Worm (Caenorhabditis elegans) whole organism, early embryonic: ENCODE results near the gene Y43F8C.11.

Source experiments
- aly-1 ChIP-seq: sonication (generic microtip); optimal IDR thresholded peaks from 2 replicates; lab custom pipeline; 2016; ENCODE audit warnings: missing genetic modification characterization, missing compliant biosample characterization
- ama-1 ChIP-seq: fragments of 150-350 bp; optimal IDR thresholded peaks from 2 replicates; lab custom pipeline; 2014
- hmbx-1 ChIP-seq: sonication (generic microtip); optimal IDR thresholded peaks from 2 replicates; lab custom pipeline; 2016; ENCODE audit warnings: mild to moderate bottlenecking, missing genetic modification characterization, missing compliant biosample characterization
- hmg-4 ChIP-seq: fragments of 200-800 bp; sonication (Bioruptor generic); optimal IDR thresholded peaks from 2 replicates; lab custom pipeline; 2018; ENCODE audit warnings: mild to moderate bottlenecking, missing genetic modification characterization, missing compliant biosample characterization
- tbx-37 ChIP-seq: fragments of 200-800 bp; sonication (Bioruptor generic); conservative IDR thresholded peaks from 2 replicates; pipeline ENCODE4 v1.3.6; 2022; ENCODE audit warnings: missing genetic modification reagents, missing genetic modification characterization, missing compliant biosample characterization
- tra-4 ChIP-seq: sonication (generic microtip); optimal IDR thresholded peaks from 2 replicates; lab custom pipeline; 2017; ENCODE audit warnings: missing genetic modification characterization, missing compliant biosample characterization

- TF ChIP-seq ama-1 (no peak), aly-1 (no peak), hmbx-1 (tag; lab: Kevin White, UChicago) (no peak), tra-4 (no peak), tbx-37 (GFP tag; lab: Robert Waterston, UW) (no peak), hmg-4 (GFP tag; lab: Kevin White, UChicago) (no peak)
Measured at ce11 chrV:19630569-19630968, 39.5 kb upstream of the Y43F8C.11 start.
